Fruit fly (Drosophila melanogaster): Measurements from ENCODE around the gene AstC-R1.

DNA sequence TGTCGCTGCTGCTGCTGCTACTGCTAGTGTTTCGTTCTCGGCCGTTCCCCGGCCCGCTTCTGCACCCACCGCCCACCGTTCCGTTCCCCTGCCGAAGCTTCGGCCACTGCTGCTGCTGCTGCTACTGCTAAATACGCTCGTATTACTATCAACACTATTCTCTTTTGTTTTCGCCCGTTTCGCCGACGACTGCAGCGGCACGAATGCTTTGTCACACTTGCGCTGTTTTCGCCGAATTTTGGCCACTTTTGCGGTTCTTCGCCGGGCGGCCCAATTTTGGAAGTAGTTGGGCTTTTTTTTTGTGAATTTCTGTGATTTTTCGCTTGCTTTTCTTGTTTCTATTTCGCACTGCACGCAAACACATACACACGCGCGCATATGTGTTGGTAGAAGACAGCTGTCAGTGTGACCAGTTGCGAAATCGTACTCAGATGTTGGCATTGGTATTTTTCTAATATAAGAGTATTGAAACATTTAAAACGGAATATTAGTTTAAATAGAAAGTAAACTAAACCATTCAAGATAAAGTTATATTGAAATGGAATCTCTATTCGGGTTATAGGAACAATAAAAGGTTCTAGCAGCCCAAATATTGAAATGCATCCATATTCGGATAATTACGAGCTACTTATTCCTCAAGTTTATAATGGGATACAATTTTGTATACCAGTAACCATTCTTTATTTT is 61.8 kb downstream of the AstC-R1 start, which contains the start of gene not:
- no peak for TF ChIP-seq eg (GFP tag; IDR thresholded peaks at IDR 0.05)
- no peak for TF ChIP-seq Sox102F (GFP tag; optimal IDR thresholded peaks at IDR 0.05)
- TF ChIP-seq CG15336 (GFP tag; IDR thresholded peaks at IDR 0.05) = no peak
- no peak for TF ChIP-seq fd59A (GFP tag; optimal IDR thresholded peaks at IDR 0.05)
- no peak for TF ChIP-seq CG10631 (GFP tag; optimal IDR thresholded peaks at IDR 0.05)
- TF ChIP-seq topi (GFP tag; optimal IDR thresholded peaks at IDR 0.05) = no peak

Measured in whole organism, prepupa.